Worm (Caenorhabditis elegans) whole organism, L3 larva: Measurements from ENCODE around the gene rme-6.

Experiments
- daf-12 ChIP-seq: fragments of 150-350 bp; optimal IDR thresholded peaks from 2 replicates; lab custom pipeline; 2014; ENCODE audit warnings: missing biosample characterization, missing genetic modification reagents, missing genetic modification characterization
- nhr-12 ChIP-seq: fragments of 150-350 bp; optimal IDR thresholded peaks from 2 replicates; lab custom pipeline; 2014; ENCODE audit warnings: missing biosample characterization, missing genetic modification characterization
- nhr-25 ChIP-seq: sonication (generic microtip); optimal IDR thresholded peaks from 2 replicates; lab custom pipeline; 2017; ENCODE audit warnings: missing biosample characterization, missing genetic modification characterization
- unc-62 ChIP-seq: fragments of 150-350 bp; sonication (generic microtip); optimal IDR thresholded peaks from 4 replicates; lab custom pipeline; 2014; ENCODE audit warnings: missing biosample characterization, missing genetic modification reagents, missing genetic modification characterization
- zag-1 ChIP-seq: fragments of 150-350 bp; optimal IDR thresholded peaks from 2 replicates; lab custom pipeline; 2014; ENCODE audit warnings: missing biosample characterization, missing genetic modification characterization

ce11 chrX:1068986-1069385 lies 28.0 kb upstream of the rme-6 start, which contains the start of gene mksr-1:
- TF ChIP-seq unc-62 (GFP tag; lab: Kevin White, UChicago) (no peak), nhr-12 (tag; lab: Kevin White, UChicago) (no peak), zag-1 (no peak), nhr-25 (tag; lab: Kevin White, UChicago) (no peak), daf-12 (tag; lab: Kevin White, UChicago) (no peak)
